Fruit fly (Drosophila melanogaster) Kc167 (cell line): ENCODE data around the gene Pez.

Experiments used
- h ChIP-seq: fragments of >200 bp; optimal IDR thresholded peaks from 3 replicates; lab custom pipeline; 2018; ENCODE audit warnings: missing external identifiers
- psq ChIP-seq: fragments of >200 bp; optimal IDR thresholded peaks from 2 replicates; lab custom pipeline; 2017; ENCODE audit warnings: missing external identifiers

- no peak for TF ChIP-seq psq (lab: Kevin White, UChicago)
- no peak for TF ChIP-seq h (lab: Kevin White, UChicago)
Observed at dm6 chr2L:6358218-6358617, 19.7 kb upstream of the Pez start, which contains the start of gene CG9500.
